Fruit fly (Drosophila melanogaster) whole organism: Measurements from ENCODE around the gene CG4960.

Source experiments
- CG8478 ChIP-seq: fragments of >200 bp; optimal IDR thresholded peaks from 2 replicates; lab custom pipeline; 2018; ENCODE audit warnings: inconsistent platforms
- Dll ChIP-seq: fragments of >200 bp; optimal IDR thresholded peaks from 2 replicates; lab custom pipeline; 2017
- pan ChIP-seq: fragments of >200 bp; optimal IDR thresholded peaks from 2 replicates; lab custom pipeline; 2017
- psq ChIP-seq: fragments of >200 bp; optimal IDR thresholded peaks from 2 replicates; lab custom pipeline; 2017
- usp ChIP-seq: fragments of >200 bp; optimal IDR thresholded peaks from 2 replicates; lab custom pipeline; 2017; ENCODE audit warnings: missing biosample characterization, missing genetic modification characterization, mixed read lengths

- TF ChIP-seq Dll (no peak), CG8478 (no peak), pan (no peak), psq (lab: Kevin White, UChicago) (no peak), usp (GFP tag; lab: Kevin White, UChicago) (no peak)
Observed at dm6 chr3R:25790371-25790770, 3.3 kb upstream of the CG4960 start, which contains the start of gene CG31093.
